Fruit fly (Drosophila melanogaster) Kc167 (cell line): ENCODE data around the gene CG4709.

Source experiments
- Myc ChIP-seq: fragments of >200 bp; optimal IDR thresholded peaks from 2 replicates; lab custom pipeline; 2017; ENCODE audit warnings: missing external identifiers
- psq ChIP-seq: fragments of >200 bp; optimal IDR thresholded peaks from 2 replicates; lab custom pipeline; 2017; ENCODE audit warnings: missing external identifiers

DNA sequence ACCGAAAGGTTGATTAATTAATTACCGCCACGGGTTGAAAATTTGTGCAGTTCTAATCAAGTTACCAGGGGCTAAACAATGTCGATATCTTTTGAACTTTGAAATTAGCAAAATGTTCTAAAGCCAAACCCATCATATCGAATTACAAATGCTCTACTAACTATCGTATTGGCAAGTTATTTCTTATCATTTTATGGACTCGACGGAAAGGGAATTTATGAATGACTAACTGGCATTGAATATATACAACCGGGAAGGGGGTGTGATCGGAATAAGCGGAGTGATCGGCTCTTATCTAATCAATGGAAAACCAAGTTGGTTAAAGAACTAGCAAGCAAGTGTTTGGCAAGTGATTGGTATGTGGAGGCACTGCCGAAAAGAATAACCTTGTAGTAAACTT is 10.6 kb upstream of the CG4709 start:
- TF ChIP-seq Myc (lab: Kevin White, UChicago) = no peak
- no peak for TF ChIP-seq psq (lab: Kevin White, UChicago)
